Fruit fly (Drosophila melanogaster): Measurements from ENCODE around the gene Cpr64Aa.

The Cpr64Aa gene

dm6 chr3L:4230357-4230901, 21.5 kb upstream of the Cpr64Aa start:
- TF ChIP-seq noc (tag; optimal IDR thresholded peaks at IDR 0.05): no peak

DNA sequence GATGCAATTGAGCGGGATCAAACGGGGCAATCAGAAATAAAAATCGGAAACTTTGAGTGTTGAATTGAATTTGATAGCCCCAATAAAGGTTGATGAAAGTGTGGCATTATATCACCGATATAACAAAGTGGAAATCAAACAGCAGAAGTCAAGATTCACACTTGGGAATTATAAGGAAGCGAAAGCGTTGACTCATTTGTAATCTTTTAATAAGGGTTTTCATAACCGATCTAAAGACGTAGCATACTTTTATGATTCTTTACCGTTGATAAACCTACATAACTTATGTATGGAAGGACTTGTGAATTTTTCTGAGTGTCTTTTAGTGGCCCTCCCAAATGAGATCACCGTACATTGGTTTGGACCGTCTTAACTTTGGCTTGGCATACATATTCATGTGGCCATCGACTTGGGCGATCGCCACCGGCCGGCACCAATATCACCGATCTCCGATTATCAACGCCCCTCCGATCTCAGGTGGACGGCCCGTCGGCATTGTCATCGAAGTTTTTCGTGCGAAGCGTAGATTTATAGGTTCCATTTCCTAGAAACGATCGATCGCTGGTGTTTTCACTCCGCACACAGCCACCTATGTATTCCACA, 20.5 kb upstream of the Cpr64Aa start:
- TF ChIP-seq noc (tag; optimal IDR thresholded peaks at IDR 0.05): no peak

DNA sequence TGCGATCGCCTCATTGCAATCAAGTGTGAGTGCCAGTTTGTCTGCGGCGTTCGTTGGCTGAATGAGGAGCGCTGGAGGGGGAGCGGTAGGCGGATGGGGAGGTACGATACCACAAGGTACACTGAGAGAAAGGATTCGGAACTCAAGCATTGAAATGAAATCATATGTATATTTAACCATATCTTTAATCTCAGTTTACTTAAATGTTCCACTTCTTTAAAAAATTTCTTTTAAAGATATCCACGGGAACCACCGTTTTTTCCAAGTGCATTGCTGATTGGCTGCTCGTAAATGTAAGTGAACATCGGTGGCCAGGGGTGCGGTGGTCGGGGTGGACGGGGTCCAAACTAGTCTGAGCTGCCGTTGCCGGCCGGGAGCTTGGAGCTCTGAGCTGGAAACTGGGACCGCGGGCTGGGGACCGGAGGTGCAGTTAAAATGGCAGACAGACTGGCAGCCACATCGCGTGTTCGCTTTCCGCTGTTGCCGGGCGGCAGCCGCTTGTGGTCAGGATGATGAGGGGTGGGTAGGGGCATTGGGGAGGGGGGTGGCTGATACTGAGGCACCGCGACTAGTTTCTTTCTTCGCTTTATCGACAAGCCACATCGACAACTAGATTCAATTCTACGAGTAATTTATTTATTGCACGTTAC, 19.3 kb upstream of the Cpr64Aa start:
- TF ChIP-seq noc (tag; optimal IDR thresholded peaks at IDR 0.05): no peak

DNA sequence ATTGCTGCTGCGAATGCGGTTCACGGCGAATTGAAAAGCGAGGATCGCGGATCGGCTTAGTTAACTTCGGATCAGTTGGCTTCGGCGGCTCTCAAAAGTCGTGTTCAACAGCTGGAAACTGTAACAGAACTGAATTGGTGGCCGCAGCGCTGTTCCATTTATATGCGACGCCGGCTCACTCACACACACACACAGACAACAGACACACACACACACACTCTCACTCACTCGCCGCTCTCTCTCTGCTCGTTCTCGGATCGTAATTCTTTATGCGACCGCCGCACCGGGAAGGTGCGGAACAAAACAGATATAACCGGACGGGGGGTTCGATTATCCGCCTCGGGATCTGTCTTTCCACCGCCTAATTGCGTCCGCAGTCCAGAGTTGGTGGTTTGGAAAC, 18.2 kb upstream of the Cpr64Aa start, which contains the start of gene CG46460:
Gene CG46460, minus strand, starts transcription at position 139 of the 400 bp plus-strand sequence.
- no peak for TF ChIP-seq noc (tag; optimal IDR thresholded peaks at IDR 0.05)

DNA sequence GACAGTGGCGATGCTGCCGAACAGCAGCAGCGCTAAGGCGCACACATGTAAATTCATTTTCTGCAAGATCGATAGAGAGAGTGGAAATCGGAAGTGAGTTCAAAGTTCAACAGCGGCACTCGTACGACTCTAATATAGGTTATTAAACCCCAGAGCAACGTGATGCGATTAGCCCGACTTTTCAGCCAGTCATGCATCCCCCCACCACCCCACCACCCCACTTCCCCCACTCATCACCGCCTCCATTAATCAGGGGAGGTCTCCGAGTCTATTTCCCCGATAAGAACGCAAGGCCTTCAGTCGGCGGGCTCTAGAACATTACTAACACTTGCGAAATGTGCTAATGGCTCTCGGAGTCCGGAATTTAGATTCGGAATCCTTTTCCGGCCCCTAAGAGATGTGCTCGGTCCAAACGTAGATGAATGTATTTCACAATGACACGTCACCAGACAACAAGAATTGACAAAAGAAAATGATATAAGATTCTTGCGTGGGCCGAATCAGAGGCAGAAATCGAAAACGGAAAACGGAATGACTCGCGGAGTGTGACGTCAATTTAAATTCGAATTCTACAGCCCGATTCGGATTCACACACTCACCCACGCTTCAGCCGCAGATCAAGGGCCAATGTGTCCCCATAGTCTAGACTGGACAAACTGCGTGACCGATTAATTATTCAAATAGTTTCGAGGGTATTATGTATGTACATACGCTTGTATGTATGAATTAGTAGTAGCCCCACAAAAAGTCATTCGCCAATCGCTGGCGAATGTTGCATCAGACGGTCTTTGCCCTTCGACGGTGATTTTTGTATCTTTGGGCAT, 16.9 kb upstream of the Cpr64Aa start:
- peak; percentile 7 for TF ChIP-seq noc (tag; optimal IDR thresholded peaks at IDR 0.05)

DNA sequence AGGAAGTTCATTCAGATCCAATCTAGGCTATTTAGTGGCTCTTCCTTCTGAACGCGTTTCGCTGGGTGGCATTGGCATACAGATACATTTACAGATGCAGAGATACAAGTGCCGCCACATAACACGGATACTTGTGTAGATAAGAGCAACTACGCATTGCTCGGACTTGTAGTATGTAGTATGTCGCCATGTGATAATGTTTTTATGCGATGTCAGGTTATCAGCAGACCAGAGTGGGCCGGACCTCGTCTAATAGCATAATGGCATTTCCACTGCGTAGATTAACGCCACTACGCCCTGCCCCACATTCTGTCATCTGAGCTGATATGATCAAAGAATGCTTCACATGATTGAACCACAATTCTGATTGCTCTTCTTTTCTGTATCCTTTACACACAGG, 12.8 kb upstream of the Cpr64Aa start:
- peak; percentile 41 for TF ChIP-seq noc (tag; optimal IDR thresholded peaks at IDR 0.05)

- TF ChIP-seq noc (tag; optimal IDR thresholded peaks at IDR 0.05): peak; percentile 74
Observed at dm6 chr3L:4221226-4221770, 12.3 kb upstream of the Cpr64Aa start.

DNA sequence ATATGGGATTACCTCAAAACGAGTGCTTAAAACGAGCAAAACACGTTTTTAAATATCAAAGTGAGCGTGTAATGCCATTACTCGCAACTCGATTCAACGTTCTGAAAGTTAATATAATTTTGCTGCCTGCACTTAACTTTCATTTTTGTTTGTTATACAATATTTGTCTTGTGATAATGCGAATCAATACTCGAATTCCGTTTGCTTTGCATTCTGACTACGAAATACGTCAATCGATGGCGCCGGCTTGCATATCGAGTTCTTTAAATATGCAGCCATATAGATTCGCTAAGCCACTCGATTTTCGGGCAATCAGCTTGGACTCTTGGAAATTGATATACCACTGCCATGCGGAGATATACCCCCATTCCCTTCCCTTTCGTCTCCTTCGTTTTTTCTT, 11.7 kb upstream of the Cpr64Aa start:
- TF ChIP-seq noc (tag; optimal IDR thresholded peaks at IDR 0.05): no peak

dm6 chr3L:4219291-4220228, 10.6 kb upstream of the Cpr64Aa start:
- TF ChIP-seq noc (tag; optimal IDR thresholded peaks at IDR 0.05): no peak

DNA sequence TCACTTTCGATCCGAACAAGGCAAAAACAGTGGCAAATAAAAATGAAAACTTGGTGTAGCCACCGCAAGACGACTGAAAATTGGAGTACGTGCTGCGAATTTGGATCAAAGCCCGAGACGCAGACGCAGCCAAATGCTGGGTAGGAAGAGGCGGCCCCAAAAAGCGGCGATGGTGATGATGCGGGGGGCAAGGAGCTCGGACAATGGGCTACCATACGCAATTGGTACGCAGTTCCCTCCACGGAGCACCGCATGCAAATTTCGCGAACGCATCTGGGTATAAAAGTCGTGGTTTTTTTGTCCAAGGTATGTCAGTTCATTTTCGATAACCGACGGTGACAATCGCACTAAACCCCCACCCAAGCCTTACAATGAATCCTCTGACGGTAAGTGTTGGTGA, 6.1 kb upstream of the Cpr64Aa start, which contains the start of gene Cpr64Ad:
Gene Cpr64Ad, plus strand, starts transcription at position 301 of the 400 bp plus-strand sequence.
- TF ChIP-seq noc (tag; optimal IDR thresholded peaks at IDR 0.05): no peak

- no peak for TF ChIP-seq noc (tag; optimal IDR thresholded peaks at IDR 0.05)
Observed at dm6 chr3L:4212815-4213214, 3.8 kb upstream of the Cpr64Aa start, which contains the start of gene Cpr64Ac. Gene Cpr64Ac (minus strand): TSS chr3L:4212915.

dm6 chr3L:4211440-4211839, 2.5 kb upstream of the Cpr64Aa start, which contains the start of gene Cpr64Ab:
Gene Cpr64Ab (minus strand): TSS chr3L:4211540.
- TF ChIP-seq noc (tag; optimal IDR thresholded peaks at IDR 0.05): no peak

DNA sequence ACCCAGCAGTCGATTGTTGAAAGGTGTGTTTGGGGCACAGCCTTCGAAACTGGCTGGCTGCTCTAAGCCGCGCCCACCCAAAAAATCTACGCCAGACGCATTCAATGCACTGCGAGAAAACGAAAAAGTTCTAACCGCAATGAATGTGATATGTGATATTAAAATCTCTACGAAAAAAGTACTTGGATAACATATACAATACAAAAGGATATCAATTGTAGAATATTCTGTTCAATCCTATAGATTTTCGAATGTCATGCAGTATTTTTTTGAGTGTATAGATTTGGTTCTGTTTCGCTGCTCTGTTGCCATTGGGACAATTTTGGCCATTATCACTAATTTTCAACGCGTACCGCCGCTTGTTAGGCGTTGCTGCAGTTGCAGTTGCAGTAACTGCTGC, 753 bp upstream of the Cpr64Aa start:
- TF ChIP-seq noc (tag; optimal IDR thresholded peaks at IDR 0.05): no peak

dm6 chr3L:4204867-4205266, 4.1 kb downstream of the Cpr64Aa start:
- TF ChIP-seq noc (tag; optimal IDR thresholded peaks at IDR 0.05): no peak

dm6 chr3L:4204239-4204638, 4.7 kb downstream of the Cpr64Aa start, which contains the start of gene CG15005:
Gene CG15005 (minus strand): TSS chr3L:4204339.
- TF ChIP-seq noc (tag; optimal IDR thresholded peaks at IDR 0.05): no peak
